Fruit fly (Drosophila melanogaster): ENCODE measurements around the gene RpS4.

The RpS4 gene

DNA sequence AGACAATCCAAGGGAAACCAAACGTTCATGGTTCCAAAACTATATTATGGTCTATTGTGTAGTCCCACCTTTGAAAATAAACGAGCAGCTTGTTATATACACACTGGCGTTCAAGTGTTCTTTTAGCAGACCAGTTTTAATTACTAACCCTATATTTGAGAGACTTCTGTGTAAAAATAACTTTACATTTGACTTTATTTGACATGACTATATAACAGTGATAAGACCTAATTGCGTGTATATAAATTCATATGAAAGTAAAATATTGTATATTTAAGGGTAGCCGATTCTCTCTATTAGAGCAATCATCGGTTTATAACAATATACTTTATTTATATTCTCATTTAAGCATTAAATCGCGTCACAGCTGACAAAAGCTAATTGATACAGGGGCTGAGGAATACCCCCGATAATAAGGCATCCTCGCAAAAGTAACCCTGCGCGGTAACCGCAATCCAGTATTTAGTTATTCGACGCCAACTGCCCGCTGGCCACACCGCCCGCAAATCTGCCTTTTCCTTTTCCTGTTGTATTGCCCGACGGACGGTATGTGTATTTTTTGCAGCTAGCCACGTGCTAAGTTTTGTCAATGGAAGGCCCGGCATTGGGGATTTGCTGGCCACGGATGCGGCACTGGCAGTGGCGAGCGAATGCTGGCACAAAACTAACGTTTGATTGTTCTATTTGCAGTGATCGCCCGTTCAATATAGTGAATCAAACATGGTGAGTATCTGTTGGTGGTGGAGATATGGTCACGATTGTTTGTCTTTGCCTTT is at the start of gene RpS4:
Gene RpS4 (plus strand): TSS at position 465 of the 776 bp plus-strand sequence.
- TF ChIP-seq Myc (optimal IDR thresholded peaks at IDR 0.05), result no peak
- no peak for TF ChIP-seq insv (optimal IDR thresholded peaks at IDR 0.05)
- no peak for TF ChIP-seq h (optimal IDR thresholded peaks at IDR 0.05)
- no peak for TF ChIP-seq psq (optimal IDR thresholded peaks at IDR 0.05)
- TF ChIP-seq ttk (optimal IDR thresholded peaks at IDR 0.05), result no peak

DNA sequence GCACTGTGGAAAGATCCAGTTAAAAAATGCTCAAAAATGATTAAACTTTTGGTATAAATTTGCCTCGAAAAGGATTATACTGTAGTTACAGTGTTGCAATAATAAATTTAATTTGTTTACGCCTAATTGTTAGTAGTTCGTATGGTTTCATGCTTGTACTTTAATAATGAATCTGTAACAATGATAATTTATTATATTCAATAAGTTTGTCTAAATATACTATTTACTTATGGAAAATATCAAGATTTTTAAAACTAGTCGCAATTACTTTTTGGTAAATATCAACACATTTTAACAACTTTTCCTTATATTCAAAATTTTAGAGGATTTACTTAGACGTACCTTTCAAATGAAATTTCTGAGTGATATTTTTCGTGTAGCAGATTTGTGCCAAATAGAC is 46.7 kb upstream of the RpS4 start, which contains the start of gene CG11262:
Gene CG11262 (plus strand): TSS at position 301 of the 400 bp plus-strand sequence.
- no peak for TF ChIP-seq h (optimal IDR thresholded peaks at IDR 0.05)
- TF ChIP-seq Myc (optimal IDR thresholded peaks at IDR 0.05), result no peak
- TF ChIP-seq Sin3A (optimal IDR thresholded peaks at IDR 0.05), result no peak
- TF ChIP-seq insv (optimal IDR thresholded peaks at IDR 0.05), result no peak
- TF ChIP-seq psq (optimal IDR thresholded peaks at IDR 0.05), result no peak
- no peak for TF ChIP-seq ttk (optimal IDR thresholded peaks at IDR 0.05)

- TF ChIP-seq Myc (optimal IDR thresholded peaks at IDR 0.05), result no peak
- TF ChIP-seq ttk (optimal IDR thresholded peaks at IDR 0.05), result no peak
- no peak for TF ChIP-seq insv (optimal IDR thresholded peaks at IDR 0.05)
- TF ChIP-seq psq (optimal IDR thresholded peaks at IDR 0.05), result no peak
- no peak for TF ChIP-seq Sin3A (optimal IDR thresholded peaks at IDR 0.05)
- TF ChIP-seq h (optimal IDR thresholded peaks at IDR 0.05), result no peak
Measured at dm6 chr3L:13006490-13006889, 35.1 kb upstream of the RpS4 start, which contains the start of gene CG11263. CG11263 (plus strand) TSS chr3L:13006817.

DNA sequence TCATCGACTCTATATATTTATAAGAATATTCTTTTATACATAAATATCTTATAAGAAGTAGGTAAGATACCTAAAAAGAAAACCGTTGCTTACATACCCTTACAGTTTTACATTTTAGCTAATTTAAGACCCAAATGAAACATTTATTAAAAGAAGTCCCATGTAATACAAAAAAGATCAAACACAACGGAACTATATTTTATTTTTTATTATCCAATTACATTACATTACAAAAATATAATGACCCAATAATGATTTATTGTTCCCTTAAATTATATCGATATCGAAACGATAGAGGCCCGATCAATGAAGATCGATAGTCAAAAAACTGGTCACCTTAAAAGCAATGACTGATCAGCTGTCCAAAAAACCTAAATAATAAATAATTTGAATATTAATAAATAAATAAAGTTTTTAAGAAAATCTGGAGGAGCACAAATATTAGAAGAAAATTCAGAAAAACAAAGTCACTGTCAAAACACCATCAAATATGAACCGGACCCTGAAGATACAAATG is 33.6 kb upstream of the RpS4 start:
- TF ChIP-seq Myc (optimal IDR thresholded peaks at IDR 0.05), result no peak

- no peak for TF ChIP-seq Myc (optimal IDR thresholded peaks at IDR 0.05)
- TF ChIP-seq h (optimal IDR thresholded peaks at IDR 0.05), result no peak
Measured at dm6 chr3L:13011511-13011910, 30.0 kb upstream of the RpS4 start, which contains the start of gene Cul6. Cul6 (minus strand) TSS chr3L:13011685.

- TF ChIP-seq h (optimal IDR thresholded peaks at IDR 0.05) (no peak), Myc (optimal IDR thresholded peaks at IDR 0.05) (no peak), Sin3A (optimal IDR thresholded peaks at IDR 0.05) (no peak), ttk (optimal IDR thresholded peaks at IDR 0.05) (no peak), psq (optimal IDR thresholded peaks at IDR 0.05) (no peak), insv (optimal IDR thresholded peaks at IDR 0.05) (no peak)
Measured at dm6 chr3L:13014693-13015092, 26.9 kb upstream of the RpS4 start.

DNA sequence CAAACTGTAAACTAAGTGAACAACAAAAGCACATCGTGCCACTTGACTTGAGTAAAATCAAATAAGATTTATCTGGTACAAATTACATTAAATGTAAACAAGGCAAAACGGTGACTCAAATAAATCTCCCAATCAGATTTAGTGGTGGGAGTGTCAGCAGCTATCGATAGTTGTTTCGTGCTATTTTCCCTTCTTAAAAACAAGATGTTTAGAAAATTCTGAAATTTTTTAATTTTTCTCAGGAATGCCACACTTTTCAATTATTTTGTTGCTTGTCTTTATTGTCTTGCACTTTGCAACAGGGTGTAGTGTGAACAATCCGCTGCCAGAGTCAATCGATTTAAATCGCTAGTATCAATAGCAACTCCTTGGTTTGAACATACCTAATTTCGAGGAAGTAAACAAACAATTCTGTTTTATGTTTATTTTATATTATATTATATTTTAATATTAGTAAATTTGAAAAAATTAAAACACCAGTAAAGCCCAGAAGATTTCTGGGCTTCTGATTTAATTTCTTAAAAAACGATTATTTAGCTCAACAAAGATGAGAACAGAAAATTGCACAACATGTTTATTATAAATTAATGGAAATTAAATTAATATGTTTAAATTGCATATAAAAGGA is 26.2 kb upstream of the RpS4 start, which contains the start of gene MICAL-like:
Gene MICAL-like (minus strand): TSS at position 138 of the 628 bp plus-strand sequence.
- TF ChIP-seq psq (optimal IDR thresholded peaks at IDR 0.05), result no peak
- no peak for TF ChIP-seq ttk (optimal IDR thresholded peaks at IDR 0.05)
- no peak for TF ChIP-seq insv (optimal IDR thresholded peaks at IDR 0.05)
- TF ChIP-seq h (optimal IDR thresholded peaks at IDR 0.05), result no peak
- TF ChIP-seq Myc (optimal IDR thresholded peaks at IDR 0.05), result no peak

- TF ChIP-seq h (optimal IDR thresholded peaks at IDR 0.05) (no peak), ttk (optimal IDR thresholded peaks at IDR 0.05) (no peak), Myc (optimal IDR thresholded peaks at IDR 0.05) (no peak), psq (optimal IDR thresholded peaks at IDR 0.05) (no peak), insv (optimal IDR thresholded peaks at IDR 0.05) (no peak), Sin3A (optimal IDR thresholded peaks at IDR 0.05) (no peak)
Measured at dm6 chr3L:13015823-13016465, 25.6 kb upstream of the RpS4 start, which contains the start of gene CG11267. CG11267 (plus strand) TSS chr3L:13016050.

dm6 chr3L:13017803-13018324 is 23.7 kb upstream of the RpS4 start, which contains the start of the genes mRpL20 and Icmt:
mRpL20 (minus strand) TSS chr3L:13017867.
Icmt (plus strand) TSS chr3L:13018266.
- TF ChIP-seq Sin3A (optimal IDR thresholded peaks at IDR 0.05) (no peak), ttk (optimal IDR thresholded peaks at IDR 0.05) (no peak), h (optimal IDR thresholded peaks at IDR 0.05) (no peak), insv (optimal IDR thresholded peaks at IDR 0.05) (no peak), Myc (optimal IDR thresholded peaks at IDR 0.05) (no peak), psq (optimal IDR thresholded peaks at IDR 0.05) (no peak)

DNA sequence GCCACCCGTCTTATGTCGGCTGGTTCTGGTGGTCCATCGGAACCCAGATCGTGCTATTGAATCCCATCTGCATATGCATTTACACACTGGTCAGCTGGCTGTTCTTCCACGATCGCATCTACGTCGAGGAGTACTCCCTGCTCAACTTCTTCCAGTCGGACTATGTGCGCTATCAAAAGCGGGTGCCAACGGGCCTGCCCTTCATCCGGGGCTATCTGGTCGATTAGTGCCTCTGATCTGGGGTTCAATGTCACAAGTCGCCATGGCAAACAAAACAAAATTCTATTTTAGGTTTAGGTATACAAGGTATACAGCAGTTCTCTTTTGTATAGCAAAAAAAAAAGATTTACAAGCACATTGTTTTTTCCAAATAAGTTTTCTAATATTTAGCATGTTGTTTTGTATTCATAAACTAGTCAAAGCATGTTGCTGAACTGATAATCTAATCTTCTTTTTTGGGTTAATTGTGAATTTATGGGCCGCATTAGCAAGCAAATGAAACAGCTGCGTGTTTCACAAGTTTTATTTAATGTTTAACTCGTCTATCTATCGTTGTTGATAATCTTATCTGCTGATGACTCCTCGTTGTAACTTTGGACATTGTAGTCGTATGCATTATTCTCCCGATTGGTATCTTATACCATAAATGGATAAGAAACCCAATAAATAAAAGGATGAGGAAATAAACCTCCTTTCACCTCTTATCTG is 22.2 kb upstream of the RpS4 start:
- TF ChIP-seq ttk (optimal IDR thresholded peaks at IDR 0.05) (no peak), Myc (optimal IDR thresholded peaks at IDR 0.05) (no peak), psq (optimal IDR thresholded peaks at IDR 0.05) (no peak), insv (optimal IDR thresholded peaks at IDR 0.05) (no peak), h (optimal IDR thresholded peaks at IDR 0.05) (no peak), Sin3A (optimal IDR thresholded peaks at IDR 0.05) (no peak)

DNA sequence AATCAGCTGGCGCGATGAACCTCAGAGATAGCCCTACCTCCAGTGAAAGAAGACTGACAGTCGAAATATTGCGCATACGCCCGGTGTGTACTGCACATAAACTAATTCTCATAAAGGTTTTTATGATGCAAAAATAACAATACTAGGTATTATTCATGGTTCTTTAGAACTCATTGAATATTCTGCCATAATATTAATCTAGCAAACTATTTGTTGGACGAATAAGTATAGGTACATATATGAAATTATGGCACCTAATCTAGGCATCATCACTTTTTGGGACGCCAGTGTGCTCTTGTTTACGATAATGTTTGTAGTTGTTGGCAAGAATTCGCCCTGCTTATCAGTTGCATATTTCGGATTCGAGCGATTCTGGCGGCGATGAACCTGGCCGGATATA is 19.8 kb upstream of the RpS4 start:
- TF ChIP-seq Myc (optimal IDR thresholded peaks at IDR 0.05), result no peak
- TF ChIP-seq Sin3A (optimal IDR thresholded peaks at IDR 0.05), result no peak
- no peak for TF ChIP-seq h (optimal IDR thresholded peaks at IDR 0.05)
- TF ChIP-seq psq (optimal IDR thresholded peaks at IDR 0.05), result no peak
- TF ChIP-seq ttk (optimal IDR thresholded peaks at IDR 0.05), result no peak
- no peak for TF ChIP-seq insv (optimal IDR thresholded peaks at IDR 0.05)
